Worm (Caenorhabditis elegans) whole organism, young adult: Measurements from ENCODE around the gene W04E12.3.

Experiments used
- B0019.2 ChIP-seq: fragments of 200-800 bp; sonication (Bioruptor generic); conservative IDR thresholded peaks from 2 replicates; pipeline ENCODE4 v1.3.6; 2022; ENCODE audit warnings: missing genetic modification reagents, missing genetic modification characterization, missing compliant biosample characterization
- D2030.7 ChIP-seq: fragments of 200-800 bp; sonication (Bioruptor generic); IDR thresholded peaks from 2 replicates; pipeline ENCODE4 v1.3.6; 2022; ENCODE audit warnings: missing genetic modification reagents, missing genetic modification characterization, missing compliant biosample characterization
- F33H1.4 ChIP-seq: fragments of 200-800 bp; sonication (Bioruptor generic); IDR thresholded peaks from 2 replicates; pipeline ENCODE4 v1.3.6; 2022; ENCODE audit warnings: missing genetic modification reagents, missing genetic modification characterization, missing compliant biosample characterization
- F39B2.1 ChIP-seq: fragments of 200-800 bp; sonication (Bioruptor generic); IDR thresholded peaks from 2 replicates; pipeline ENCODE4 v1.3.6; 2022; ENCODE audit warnings: missing genetic modification reagents, missing genetic modification characterization, missing compliant biosample characterization
- T26A5.8 ChIP-seq: sonication (generic microtip); optimal IDR thresholded peaks from 2 replicates; lab custom pipeline; 2016; ENCODE audit warnings: missing genetic modification characterization, missing compliant biosample characterization
- akir-1 ChIP-seq: fragments of 200-800 bp; sonication (Bioruptor generic); optimal IDR thresholded peaks from 2 replicates; lab custom pipeline; 2018; ENCODE audit warnings: mild to moderate bottlenecking, missing genetic modification characterization, moderate library complexity, missing compliant biosample characterization
- aptf-3 ChIP-seq: fragments of 200-800 bp; sonication (Bioruptor generic); IDR thresholded peaks from 2 replicates; pipeline ENCODE4 v1.3.6; 2022; ENCODE audit warnings: missing genetic modification characterization, missing compliant biosample characterization
- attf-3 ChIP-seq: fragments of 200-800 bp; sonication (Bioruptor generic); conservative IDR thresholded peaks from 2 replicates; pipeline ENCODE4 v1.3.6; 2022; ENCODE audit warnings: missing genetic modification reagents, missing genetic modification characterization, missing compliant biosample characterization
- chd-7 ChIP-seq: sonication (generic microtip); optimal IDR thresholded peaks from 2 replicates; lab custom pipeline; 2016; ENCODE audit warnings: mild to moderate bottlenecking, missing genetic modification characterization, moderate library complexity, missing compliant biosample characterization
- egl-44 ChIP-seq: fragments of 200-800 bp; sonication (Bioruptor generic); IDR thresholded peaks from 2 replicates; pipeline ENCODE4 v1.3.6; 2022; ENCODE audit warnings: missing genetic modification reagents, missing genetic modification characterization, missing compliant biosample characterization
- fkh-3 ChIP-seq: sonication (generic microtip); optimal IDR thresholded peaks from 2 replicates; lab custom pipeline; 2016; ENCODE audit warnings: mild to moderate bottlenecking, missing genetic modification characterization, missing compliant biosample characterization
- hlh-12 ChIP-seq: sonication (generic microtip); optimal IDR thresholded peaks from 2 replicates; lab custom pipeline; 2016; ENCODE audit warnings: missing genetic modification characterization, missing compliant biosample characterization
- hlh-26 ChIP-seq: fragments of 200-800 bp; sonication (Bioruptor generic); conservative IDR thresholded peaks from 2 replicates; pipeline ENCODE4 v1.3.6; 2022; ENCODE audit warnings: missing genetic modification reagents, missing genetic modification characterization, missing compliant biosample characterization
- lag-1 ChIP-seq: fragments of 200-800 bp; sonication (Bioruptor generic); IDR thresholded peaks from 2 replicates; pipeline ENCODE4 v1.3.6; 2022; ENCODE audit warnings: missing genetic modification reagents, missing genetic modification characterization, missing compliant biosample characterization
- let-607 ChIP-seq, 2 experiments: fragments of 200-800 bp in 1 of 2; sonication (Bioruptor generic) in 1 of 2; sonication (generic microtip) in 1 of 2; optimal IDR thresholded peaks; 2 replicates each; lab custom pipeline; 2016 to 2018; ENCODE audit warnings: mild to moderate bottlenecking in 2 of 2, missing compliant biosample characterization in 2 of 2, missing genetic modification characterization in 2 of 2, moderate library complexity in 2 of 2, missing genotype in 1 of 2
- lin-26 ChIP-seq: fragments of 200-800 bp; sonication (Bioruptor generic); IDR thresholded peaks from 2 replicates; pipeline ENCODE4 v1.3.6; 2022; ENCODE audit warnings: missing genetic modification reagents, missing genetic modification characterization, missing compliant biosample characterization
- lin-35 ChIP-seq, 3 experiments: fragments of 150-350 bp in 2 of 3; sonication (generic microtip) in 1 of 3; optimal IDR thresholded peaks; 2 replicates each; lab custom pipeline; 2014 to 2018; ENCODE audit warnings: missing biosample characterization in 3 of 3, missing genetic modification characterization in 3 of 3, missing genetic modification reagents in 3 of 3
- madf-8 ChIP-seq: fragments of 200-800 bp; sonication (Bioruptor generic); conservative IDR thresholded peaks from 2 replicates; pipeline ENCODE4 v1.3.6; 2022; ENCODE audit warnings: missing genetic modification reagents, missing genetic modification characterization, missing compliant biosample characterization
- mel-28 ChIP-seq: sonication (generic microtip); optimal IDR thresholded peaks from 2 replicates; lab custom pipeline; 2016; ENCODE audit warnings: borderline replicate concordance, mild to moderate bottlenecking, missing genetic modification characterization, missing compliant biosample characterization
- mxl-1 ChIP-seq: sonication (generic microtip); optimal IDR thresholded peaks from 2 replicates; lab custom pipeline; 2016; ENCODE audit warnings: missing genetic modification characterization, missing compliant biosample characterization
- nhr-179 ChIP-seq: sonication (generic microtip); optimal IDR thresholded peaks from 2 replicates; lab custom pipeline; 2016; ENCODE audit warnings: mild to moderate bottlenecking, missing genetic modification characterization, missing compliant biosample characterization
- nhr-90 ChIP-seq: sonication (generic microtip); optimal IDR thresholded peaks from 2 replicates; lab custom pipeline; 2016; ENCODE audit warnings: missing genotype, mild to moderate bottlenecking, missing genetic modification characterization, missing compliant biosample characterization
- sdz-38 ChIP-seq: sonication (generic microtip); optimal IDR thresholded peaks from 2 replicates; lab custom pipeline; 2016; ENCODE audit warnings: missing genotype, missing genetic modification characterization, missing compliant biosample characterization
- somi-1 ChIP-seq: fragments of 200-800 bp; sonication (Bioruptor generic); optimal IDR thresholded peaks from 2 replicates; lab custom pipeline; 2018; ENCODE audit warnings: mild to moderate bottlenecking, missing genetic modification characterization, missing compliant biosample characterization
- tbp1 ChIP-seq: fragments of 200-800 bp; sonication (Bioruptor generic); optimal IDR thresholded peaks from 2 replicates; lab custom pipeline; 2018; ENCODE audit warnings: mild to moderate bottlenecking, missing genetic modification characterization, missing compliant biosample characterization
- zfh-2 ChIP-seq: fragments of 200-800 bp; sonication (Bioruptor generic); conservative IDR thresholded peaks from 2 replicates; pipeline ENCODE4 v1.3.6; 2022; ENCODE audit warnings: missing genetic modification reagents, missing genetic modification characterization, missing compliant biosample characterization
- ztf-18 ChIP-seq: sonication (generic microtip); optimal IDR thresholded peaks from 2 replicates; lab custom pipeline; 2016; ENCODE audit warnings: missing genotype, mild to moderate bottlenecking, missing genetic modification characterization, missing compliant biosample characterization
- ztf-3 ChIP-seq: fragments of 200-800 bp; sonication (Bioruptor generic); optimal IDR thresholded peaks from 2 replicates; lab custom pipeline; 2018; ENCODE audit warnings: mild to moderate bottlenecking, missing genetic modification characterization, missing compliant biosample characterization
- ztf-6 ChIP-seq: fragments of 200-800 bp; sonication (Bioruptor generic); IDR thresholded peaks from 2 replicates; pipeline ENCODE4 v1.3.6; 2022; ENCODE audit warnings: missing genetic modification reagents, missing genetic modification characterization, missing compliant biosample characterization

The W04E12.3 gene

DNA sequence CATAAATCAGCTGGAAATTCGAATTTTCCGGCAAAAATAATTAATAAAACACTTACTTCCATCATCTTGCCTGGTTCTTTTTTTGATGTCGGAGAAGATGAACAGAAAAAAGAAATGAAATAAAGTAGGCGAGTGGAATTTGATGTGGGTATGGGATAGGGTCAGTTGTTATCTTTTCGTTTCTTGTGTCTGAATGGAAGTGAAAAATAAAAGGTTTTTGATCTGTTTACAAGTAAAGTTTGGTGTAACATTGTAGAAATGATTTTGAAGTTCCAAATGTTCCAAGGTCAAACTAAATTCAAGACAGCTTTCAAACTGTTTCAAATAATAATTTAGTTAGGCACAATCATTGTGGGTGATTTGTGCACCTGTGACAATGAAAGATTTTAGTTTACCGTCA, 4.3 kb upstream of the W04E12.3 start, which contains the start of gene W04E12.7:
Gene W04E12.7, minus strand, starts transcription at position 101 of the 400 bp plus-strand sequence.
- no peak for TF ChIP-seq nhr-90 (tag; lab: Kevin White, UChicago)
- no peak for TF ChIP-seq ztf-6 (GFP tag; lab: Robert Waterston, UW)
- no peak for TF ChIP-seq lin-26 (GFP tag; lab: Robert Waterston, UW)
- no peak for TF ChIP-seq lin-35 (GFP tag; optimal IDR thresholded peaks at IDR 0.05; lab: Kevin White, UChicago)
- TF ChIP-seq, all 124 proteins: peak for 0

ce11 chrV:19738117-19738516, 3.6 kb upstream of the W04E12.3 start, which contains the start of gene fbxa-131:
Gene fbxa-131 (plus strand): TSS chrV:19738417.
- no peak for TF ChIP-seq F33H1.4 (GFP tag; lab: Robert Waterston, UW)
- TF ChIP-seq fkh-3 (tag; lab: Kevin White, UChicago), result no peak

- no peak for TF ChIP-seq tbp1
These were observed 717 bp upstream of the W04E12.3 start, which contains the start of gene W04E12.2 for ce11 chrV:19741034-19741433. Gene W04E12.2 (minus strand): TSS chrV:19741134.

DNA sequence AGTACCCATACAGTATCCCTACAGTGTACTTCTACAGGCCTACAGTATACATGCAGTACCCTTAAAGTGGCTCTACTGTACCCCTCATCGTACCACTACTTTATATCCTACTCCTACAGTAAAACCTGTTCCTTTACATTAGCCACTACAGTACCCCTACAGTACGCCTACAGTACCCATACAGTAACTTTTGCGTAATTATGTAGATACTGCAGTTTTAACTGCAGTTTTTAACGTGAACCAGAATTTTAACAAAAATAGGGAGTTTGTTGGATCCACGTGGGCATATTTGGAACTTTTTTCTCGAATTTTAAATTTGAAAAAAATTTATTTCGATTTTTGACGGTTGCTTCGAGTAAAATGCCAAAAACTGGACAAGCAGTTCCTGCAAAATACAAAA, 1.6 kb downstream of the W04E12.3 start, which contains the start of gene W04E12.4:
Gene W04E12.4, plus strand, starts transcription at position 301 of the 400 bp plus-strand sequence.
- TF ChIP-seq aptf-3 (no peak), lag-1 (GFP tag; lab: Robert Waterston, UW) (no peak), B0019.2 (no peak), let-607 (tag; optimal IDR thresholded peaks at IDR 0.05; lab: Kevin White, UChicago) (no peak), somi-1 (GFP tag; lab: Kevin White, UChicago) (no peak), egl-44 (GFP tag; lab: Robert Waterston, UW) (no peak), chd-7 (tag; lab: Kevin White, UChicago) (no peak), ztf-6 (GFP tag; lab: Robert Waterston, UW) (no peak)

DNA sequence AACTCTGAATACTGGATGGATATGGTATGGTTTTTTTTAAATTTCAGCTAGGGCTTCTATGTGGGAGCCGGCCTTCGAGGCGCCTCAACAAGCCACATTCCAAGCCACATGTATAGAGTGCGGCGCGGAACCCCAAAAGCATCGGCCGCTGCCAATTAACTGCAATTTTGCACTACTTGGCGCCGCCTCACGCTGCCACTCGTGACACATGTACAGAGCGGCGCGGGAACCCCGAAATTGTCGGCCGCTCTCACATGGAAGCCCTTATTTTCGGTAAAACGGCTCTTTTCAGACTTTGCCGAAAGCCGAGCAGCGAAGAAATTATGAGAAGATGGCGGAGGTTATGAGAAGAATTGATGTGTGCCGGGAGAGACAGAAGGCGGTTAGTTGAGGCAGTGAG, 2.0 kb downstream of the W04E12.3 start:
- TF ChIP-seq ztf-18 (tag; lab: Kevin White, UChicago) (no peak), zfh-2 (peak; percentile 69)

ce11 chrV:19744210-19744609, 2.5 kb downstream of the W04E12.3 start:
- TF ChIP-seq ztf-3 (GFP tag; lab: Kevin White, UChicago), result no peak
- no peak for TF ChIP-seq lin-35 (GFP tag; optimal IDR thresholded peaks at IDR 0.05; lab: Kevin White, UChicago)
- no peak for TF ChIP-seq mel-28 (tag; lab: Kevin White, UChicago)
- TF ChIP-seq attf-3 (GFP tag; lab: Robert Waterston, UW), result no peak
- no peak for TF ChIP-seq B0019.2
- TF ChIP-seq lag-1 (GFP tag; lab: Robert Waterston, UW), result no peak
- no peak for TF ChIP-seq fkh-3 (tag; lab: Kevin White, UChicago)
- no peak for TF ChIP-seq akir-1 (GFP tag; lab: Kevin White, UChicago)
- TF ChIP-seq hlh-26 (GFP tag; lab: Robert Waterston, UW), result no peak
- no peak for TF ChIP-seq madf-8 (GFP tag; lab: Robert Waterston, UW)
- no peak for TF ChIP-seq F39B2.1 (GFP tag; lab: Robert Waterston, UW)
- TF ChIP-seq nhr-90 (tag; lab: Kevin White, UChicago), result no peak
- no peak for TF ChIP-seq nhr-179
- TF ChIP-seq mxl-1 (tag; lab: Kevin White, UChicago), result no peak
- TF ChIP-seq sdz-38, result no peak
- TF ChIP-seq ztf-6 (GFP tag; lab: Robert Waterston, UW), result no peak
- no peak for TF ChIP-seq T26A5.8 (tag; lab: Kevin White, UChicago)
- TF ChIP-seq hlh-12, result no peak
- TF ChIP-seq D2030.7 (GFP tag; lab: Robert Waterston, UW), result no peak
- no peak for TF ChIP-seq somi-1 (GFP tag; lab: Kevin White, UChicago)
